Fruit fly (Drosophila melanogaster): ENCODE data around the gene sno.

DNA sequence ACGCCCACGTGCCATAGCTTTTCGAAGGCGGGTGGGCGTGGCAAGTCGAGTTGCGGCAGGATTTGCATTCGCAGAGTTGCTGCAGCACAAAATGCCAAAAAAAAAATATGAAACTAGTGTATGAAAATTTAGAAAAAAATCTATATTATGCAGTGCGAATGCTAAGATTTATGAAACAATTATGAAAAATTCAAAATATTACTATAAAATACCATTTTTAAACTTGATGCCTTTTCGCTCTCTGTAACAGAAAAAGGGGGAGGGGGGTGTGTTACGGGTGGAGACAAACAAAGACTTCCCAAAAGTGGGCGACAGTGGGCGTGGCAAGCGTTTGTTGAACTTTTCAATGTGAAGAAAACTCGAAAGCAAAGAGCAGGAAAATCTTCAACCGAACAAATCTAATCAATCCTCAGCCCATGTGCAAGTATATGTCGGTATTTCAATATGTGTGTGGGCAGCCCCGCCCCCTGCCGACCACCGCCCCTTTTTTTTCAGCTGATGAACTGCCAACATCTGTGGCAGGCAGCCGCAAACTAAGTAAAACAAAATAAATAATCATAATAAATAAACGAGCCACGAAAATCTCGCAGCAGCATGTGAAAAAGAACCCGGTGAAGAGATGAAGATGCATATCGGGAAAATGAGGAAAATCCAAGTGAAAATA, 38.4 kb upstream of the sno start:
- no peak for TF ChIP-seq Sin3A (optimal IDR thresholded peaks at IDR 0.05)
- no peak for TF ChIP-seq h (optimal IDR thresholded peaks at IDR 0.05)
- TF ChIP-seq insv (optimal IDR thresholded peaks at IDR 0.05): no peak
- no peak for TF ChIP-seq ttk (optimal IDR thresholded peaks at IDR 0.05)

Measured in Kc167 (cell line).